Worm (Caenorhabditis elegans): ENCODE measurements around the gene ssq-4.
A peak's percentile ranks its signal among the peaks of the same experiment; 100 is the strongest.

ssq-4 gene

DNA sequence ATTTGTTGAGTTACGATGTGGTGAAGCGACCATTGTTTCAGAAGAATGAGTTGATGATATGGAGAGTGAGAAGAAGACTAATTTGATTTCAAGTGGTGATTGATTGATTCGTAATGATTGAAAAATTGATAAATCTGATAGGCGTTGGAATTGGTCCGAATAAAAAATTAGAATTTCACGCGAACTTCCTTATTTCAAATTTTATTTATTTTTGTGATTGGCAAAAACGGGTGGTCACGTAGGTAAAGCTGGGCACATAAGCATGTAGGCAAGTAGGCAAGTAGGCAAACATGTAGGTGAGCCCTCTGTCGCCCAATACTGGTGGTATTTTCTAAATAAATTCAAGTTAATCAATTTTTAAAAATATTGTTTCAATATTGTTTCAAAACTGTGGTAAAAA lies 17.0 kb downstream of the ssq-4 start, which contains the start of gene C09B9.4:
Gene C09B9.4, minus strand, starts transcription at position 101 of the 400 bp plus-strand sequence.
- TF ChIP-seq ztf-26 (tag; optimal IDR thresholded peaks at IDR 0.05), result no peak

DNA sequence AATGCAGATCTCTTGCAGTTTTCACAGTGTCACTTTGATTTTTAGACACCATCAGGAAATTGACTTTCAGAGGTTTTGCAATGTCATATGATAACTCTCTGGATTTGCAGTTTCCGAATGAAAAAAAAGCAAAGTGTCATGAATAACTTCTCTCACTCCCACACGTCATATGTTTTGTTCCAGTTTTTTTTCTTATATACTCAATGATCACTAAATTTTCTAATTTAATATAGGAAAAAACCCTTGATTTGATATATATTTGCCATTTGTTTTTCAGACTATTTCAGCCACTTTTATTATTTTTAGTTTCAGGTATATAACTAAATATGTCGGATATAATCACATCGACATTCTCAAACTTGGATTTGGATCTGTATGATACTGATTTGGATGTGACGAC lies 21.2 kb downstream of the ssq-4 start, which contains the start of gene C09B9.1:
Gene C09B9.1, plus strand, starts transcription at position 301 of the 400 bp plus-strand sequence.
- TF ChIP-seq attf-5 (GFP tag; optimal IDR thresholded peaks at IDR 0.05) (no peak), zfh-2 (GFP tag; conservative IDR thresholded peaks at IDR 0.05) (no peak), madf-6 (GFP tag; IDR thresholded peaks at IDR 0.05) (no peak), ceh-40 (GFP tag; IDR thresholded peaks at IDR 0.05) (no peak), ztf-6 (GFP tag; IDR thresholded peaks at IDR 0.05) (no peak), bed-1 (GFP tag; IDR thresholded peaks at IDR 0.05) (no peak), madf-10 (tag; optimal IDR thresholded peaks at IDR 0.05) (no peak), ztf-28 (GFP tag; IDR thresholded peaks at IDR 0.05) (no peak), C06A6.2 (GFP tag; conservative IDR thresholded peaks at IDR 0.05) (no peak), ceh-91 (GFP tag; IDR thresholded peaks at IDR 0.05) (no peak), atf-7 (tag; optimal IDR thresholded peaks at IDR 0.05) (no peak), egl-44 (GFP tag; IDR thresholded peaks at IDR 0.05) (no peak)

DNA sequence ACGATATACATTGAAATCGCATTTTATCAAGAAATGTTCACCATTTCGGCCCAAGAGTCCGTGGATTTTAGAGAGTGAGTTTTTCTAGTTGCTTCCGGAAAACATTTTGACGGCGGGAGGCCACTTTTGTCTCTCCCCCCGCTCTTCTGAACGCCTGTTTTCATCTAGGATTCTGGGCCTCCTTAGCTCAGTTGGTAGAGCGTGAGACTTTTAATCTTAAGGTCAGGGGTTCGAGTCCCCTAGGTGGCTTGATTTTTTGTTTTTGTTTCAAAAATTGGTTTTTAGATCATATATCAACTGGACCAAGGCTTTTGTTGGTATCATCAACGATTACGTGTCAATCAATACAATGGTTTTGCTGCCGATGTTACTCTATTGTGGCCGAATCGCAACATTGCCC lies 22.5 kb downstream of the ssq-4 start:
- peak; percentile 12 for TF ChIP-seq snpc-3.4 (tag; optimal IDR thresholded peaks at IDR 0.05)
- peak; percentile 46 for TF ChIP-seq madf-10 (tag; optimal IDR thresholded peaks at IDR 0.05)
- peak; percentile 88 for TF ChIP-seq rpc-1 (optimal IDR thresholded peaks at IDR 0.05)
- peak; percentile 97 for TF ChIP-seq rpc-1 (tag; optimal IDR thresholded peaks at IDR 0.05)
- TF ChIP-seq F55B11.4 (tag; optimal IDR thresholded peaks at IDR 0.05; ENCODE audit: borderline replicate concordance, insufficient read depth), result no peak
- no peak for TF ChIP-seq let-526 (GFP tag; IDR thresholded peaks at IDR 0.05)
- TF ChIP-seq lin-54 (GFP tag; optimal IDR thresholded peaks at IDR 0.05), result no peak
- TF ChIP-seq rec-8 (tag; optimal IDR thresholded peaks at IDR 0.05), result peak; percentile 9 to 77
- no peak for TF ChIP-seq Y56A3A.18 (GFP tag; IDR thresholded peaks at IDR 0.05)
- TF ChIP-seq tbx-9 (tag; optimal IDR thresholded peaks at IDR 0.05; ENCODE audit: borderline replicate concordance), result no peak
- no peak for TF ChIP-seq aptf-2 (GFP tag; conservative IDR thresholded peaks at IDR 0.05)
- peak; percentile 66; the same call in 1 of the 2 replicates for TF ChIP-seq hmg-1.2 (GFP tag; IDR thresholded peaks at IDR 0.05)
- no peak for TF ChIP-seq attf-3 (GFP tag; conservative IDR thresholded peaks at IDR 0.05)
- peak; percentile 99 for TF ChIP-seq tbp1 (GFP tag; optimal IDR thresholded peaks at IDR 0.05)
- TF ChIP-seq K12H6.12 (tag; optimal IDR thresholded peaks at IDR 0.05), result peak; percentile 28
- no peak for TF ChIP-seq zfh-2 (GFP tag; conservative IDR thresholded peaks at IDR 0.05)
- 0 out of 2 replicates have a peak, but pooled peaks have one; percentile 60 for TF ChIP-seq nhr-120 (GFP tag; IDR thresholded peaks at IDR 0.05)
- no peak for TF ChIP-seq B0035.1 (tag; optimal IDR thresholded peaks at IDR 0.05)
- TF ChIP-seq F49E8.2 (tag; optimal IDR thresholded peaks at IDR 0.05; ENCODE audit: insufficient read depth), result peak; percentile 28
- TF ChIP-seq ztf-6 (GFP tag; IDR thresholded peaks at IDR 0.05), result no peak
- TF ChIP-seq egrh-3 (GFP tag; IDR thresholded peaks at IDR 0.05), result peak; percentile 46
- peak; percentile 98 for TF ChIP-seq lin-26 (GFP tag; IDR thresholded peaks at IDR 0.05)
- no peak for TF ChIP-seq ceh-58 (GFP tag; IDR thresholded peaks at IDR 0.05)
- no peak for TF ChIP-seq F52B5.7 (tag; optimal IDR thresholded peaks at IDR 0.05)
- TF ChIP-seq nhr-80 (tag; optimal IDR thresholded peaks at IDR 0.05), result no peak
- no peak for TF ChIP-seq cebp-1 (GFP tag; IDR thresholded peaks at IDR 0.05)
- no peak for TF ChIP-seq cebp-1 (tag; optimal IDR thresholded peaks at IDR 0.05)
- TF ChIP-seq snpc-1.1 (tag; optimal IDR thresholded peaks at IDR 0.05; ENCODE audit: insufficient read depth), result peak; percentile 34
- peak; percentile 44 for TF ChIP-seq F10E7.11 (tag; optimal IDR thresholded peaks at IDR 0.05)
- no peak for TF ChIP-seq dpl-1 (GFP tag; optimal IDR thresholded peaks at IDR 0.05)
- TF ChIP-seq ztf-18 (tag; optimal IDR thresholded peaks at IDR 0.05), result peak; percentile 71
- TF ChIP-seq cebp-2 (GFP tag; IDR thresholded peaks at IDR 0.05), result peak; percentile 66; the same call in 1 of the 2 replicates
- TF ChIP-seq ceh-40 (GFP tag; IDR thresholded peaks at IDR 0.05), result no peak
- TF ChIP-seq efl-1 (GFP tag; optimal IDR thresholded peaks at IDR 0.05), result no peak
- peak in 1 of 2 experiments; percentile 8 for TF ChIP-seq let-607 (tag; optimal IDR thresholded peaks at IDR 0.05)
- no peak; the same call in none of the 2 replicates for TF ChIP-seq pbrm-1 (GFP tag; IDR thresholded peaks at IDR 0.05)

All from whole organism, young adult.